Worm (Caenorhabditis elegans) whole organism, late embryonic: ENCODE measurements around the gene scrm-5.

ENCODE experiments used
- ama-1 ChIP-seq: fragments of 150-350 bp; optimal IDR thresholded peaks from 2 replicates; lab custom pipeline; 2014
- ceh-45 ChIP-seq: fragments of 200-800 bp; sonication (Bioruptor generic); IDR thresholded peaks from 2 replicates; pipeline ENCODE4 v1.3.6; 2022; ENCODE audit warnings: missing genetic modification reagents, missing genetic modification characterization, missing compliant biosample characterization
- lin-11 ChIP-seq: fragments of 200-800 bp; sonication (Bioruptor generic); optimal IDR thresholded peaks from 2 replicates; lab custom pipeline; 2018; ENCODE audit warnings: mild to moderate bottlenecking, missing genetic modification characterization, missing compliant biosample characterization
- nhr-232 ChIP-seq: sonication (generic microtip); optimal IDR thresholded peaks from 2 replicates; lab custom pipeline; 2016; ENCODE audit warnings: missing genetic modification characterization, missing compliant biosample characterization
- tbx-2 ChIP-seq: sonication (generic microtip); optimal IDR thresholded peaks from 2 replicates; lab custom pipeline; 2016; ENCODE audit warnings: missing genetic modification characterization, missing compliant biosample characterization
- ttx-3 ChIP-seq: sonication (generic microtip); optimal IDR thresholded peaks from 2 replicates; lab custom pipeline; 2016; ENCODE audit warnings: missing genetic modification reagents, missing genetic modification characterization, missing compliant biosample characterization

DNA sequence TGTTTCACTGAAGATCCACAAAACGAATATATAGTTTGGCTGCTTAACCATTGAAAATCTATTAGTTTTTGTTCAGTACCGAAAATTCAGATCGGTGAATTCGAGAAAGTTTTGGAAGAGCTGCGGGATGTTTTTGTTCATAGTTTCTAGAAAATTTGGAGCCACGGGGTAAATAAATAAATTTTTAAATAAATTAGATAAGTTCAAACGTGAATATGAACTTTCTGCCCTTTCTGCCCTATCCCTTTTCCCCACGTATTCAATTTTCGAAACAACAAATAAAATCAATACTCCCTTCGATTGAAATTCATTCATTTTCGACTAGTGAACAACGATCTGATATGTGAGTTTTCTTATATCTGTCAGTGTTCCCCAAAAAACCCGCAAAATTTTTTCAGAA is at the start of gene scrm-5:
- TF ChIP-seq ttx-3 (tag; lab: Kevin White, UChicago) (no peak), lin-11 (tag; lab: Kevin White, UChicago) (no peak), nhr-232 (tag; lab: Kevin White, UChicago) (no peak), ceh-45 (GFP tag; lab: Robert Waterston, UW) (no peak), tbx-2 (tag; lab: Kevin White, UChicago) (no peak), ama-1 (lab: Kevin White, UChicago) (no peak)
